Worm (Caenorhabditis elegans) whole organism, L1 larva: ENCODE results near the gene npp-15.

Experiments used
- ama-1 ChIP-seq: fragments of 150-350 bp; optimal IDR thresholded peaks from 2 replicates; lab custom pipeline; 2014
- egl-13 ChIP-seq: sonication (generic microtip); optimal IDR thresholded peaks from 2 replicates; lab custom pipeline; 2016; ENCODE audit warnings: missing genotype, missing genetic modification reagents, missing genetic modification characterization, missing compliant biosample characterization
- egl-27 ChIP-seq, 2 experiments: fragments of 150-350 bp in 1 of 2; sonication (generic microtip); optimal IDR thresholded peaks; 3 replicates each; lab custom pipeline; 2017 to 2018; ENCODE audit warnings: missing biosample characterization in 2 of 2, missing genetic modification characterization in 2 of 2, missing genetic modification reagents in 2 of 2
- elt-3 ChIP-seq, 6 experiments: fragments of 150-350 bp in 1 of 6; sonication (generic microtip); optimal IDR thresholded peaks; 2 replicates each; lab custom pipeline; 2017 to 2018; ENCODE audit warnings: missing biosample characterization in 6 of 6, missing genetic modification characterization in 6 of 6, inconsistent platforms in 1 of 6
- fkh-10 ChIP-seq: sonication (generic microtip); optimal IDR thresholded peaks from 2 replicates; lab custom pipeline; 2017; ENCODE audit warnings: missing biosample characterization, missing genetic modification reagents, missing genetic modification characterization
- lin-13 ChIP-seq: fragments of 150-350 bp; optimal IDR thresholded peaks from 2 replicates; lab custom pipeline; 2014; ENCODE audit warnings: missing biosample characterization, missing genetic modification reagents, missing genetic modification characterization
- lin-39 ChIP-seq: fragments of 150-350 bp; optimal IDR thresholded peaks from 2 replicates; lab custom pipeline; 2014; ENCODE audit warnings: missing biosample characterization, missing genetic modification reagents, missing genetic modification characterization
- lir-3 ChIP-seq: sonication (generic microtip); optimal IDR thresholded peaks from 2 replicates; lab custom pipeline; 2016; ENCODE audit warnings: mild to moderate bottlenecking, missing genetic modification characterization, moderate library complexity, missing compliant biosample characterization; ENCODE audit not compliant: poor library complexity
- nhr-76 ChIP-seq: sonication (generic microtip); optimal IDR thresholded peaks from 2 replicates; lab custom pipeline; 2017; ENCODE audit warnings: missing biosample characterization, missing genetic modification characterization
- tbx-2 ChIP-seq: sonication (generic microtip); optimal IDR thresholded peaks from 2 replicates; lab custom pipeline; 2016; ENCODE audit warnings: missing genetic modification characterization, missing compliant biosample characterization
- unc-130 ChIP-seq: fragments of 150-350 bp; optimal IDR thresholded peaks from 2 replicates; lab custom pipeline; 2017; ENCODE audit warnings: missing biosample characterization, missing genetic modification characterization, inconsistent platforms
- ztf-11 ChIP-seq, 2 experiments: sonication (generic microtip); optimal IDR thresholded peaks; 2 replicates each; lab custom pipeline; 2016 to 2017; ENCODE audit warnings: missing genetic modification characterization in 2 of 2, missing biosample characterization in 1 of 2, missing compliant biosample characterization in 1 of 2

ce11 chrIII:7903427-7903826 lies 25.4 kb upstream of the npp-15 start:
- no peak for TF ChIP-seq tbx-2
- no peak for TF ChIP-seq ama-1 (lab: Kevin White, UChicago)
- no peak for TF ChIP-seq lir-3 (tag; lab: Kevin White, UChicago)
- TF ChIP-seq egl-13 (tag; lab: Kevin White, UChicago) = no peak
- TF ChIP-seq lin-39 (tag; lab: Kevin White, UChicago) = no peak
- no peak for TF ChIP-seq unc-130 (tag; lab: Kevin White, UChicago)
- TF ChIP-seq egl-27 (tag; optimal IDR thresholded peaks at IDR 0.05; lab: Kevin White, UChicago) = no peak
- TF ChIP-seq ztf-11 (tag; optimal IDR thresholded peaks at IDR 0.05; lab: Kevin White, UChicago) = no peak
- no peak for TF ChIP-seq nhr-76
- no peak for TF ChIP-seq fkh-10
- no peak for TF ChIP-seq elt-3 (tag; optimal IDR thresholded peaks at IDR 0.05; lab: Kevin White, UChicago)
- TF ChIP-seq lin-13 (GFP tag; lab: Kevin White, UChicago) = no peak
